Worm (Caenorhabditis elegans) whole organism, L1 larva: ENCODE results near the gene str-85.

Experiments used
- C04F5.9 ChIP-seq: sonication (generic microtip); optimal IDR thresholded peaks from 2 replicates; lab custom pipeline; 2016; ENCODE audit warnings: missing genetic modification characterization, missing compliant biosample characterization
- F16B12.6 ChIP-seq: fragments of 150-350 bp; optimal IDR thresholded peaks from 2 replicates; lab custom pipeline; 2014; ENCODE audit warnings: missing biosample characterization, missing genetic modification characterization
- aha-1 ChIP-seq: fragments of 150-350 bp; optimal IDR thresholded peaks from 2 replicates; lab custom pipeline; 2014; ENCODE audit warnings: missing biosample characterization, missing genetic modification characterization
- alr-1 ChIP-seq: fragments of 200-800 bp; sonication (Bioruptor generic); optimal IDR thresholded peaks from 2 replicates; lab custom pipeline; 2018; ENCODE audit warnings: borderline replicate concordance, mild to moderate bottlenecking, missing genetic modification characterization, missing compliant biosample characterization
- aly-2 ChIP-seq: fragments of 150-350 bp; optimal IDR thresholded peaks from 2 replicates; lab custom pipeline; 2014; ENCODE audit warnings: missing biosample characterization, missing genetic modification characterization
- ama-1 ChIP-seq: fragments of 150-350 bp; optimal IDR thresholded peaks from 2 replicates; lab custom pipeline; 2014
- blmp-1 ChIP-seq: fragments of 150-350 bp; optimal IDR thresholded peaks from 2 replicates; lab custom pipeline; 2014; ENCODE audit warnings: missing biosample characterization, missing genetic modification characterization
- ceh-82 ChIP-seq, 3 experiments: fragments of 150-350 bp in 1 of 3; sonication (generic microtip) in 2 of 3; optimal IDR thresholded peaks; 2 replicates each; lab custom pipeline; 2014 to 2017; ENCODE audit warnings: missing biosample characterization in 3 of 3, missing genetic modification characterization in 3 of 3
- ceh-88 ChIP-seq: fragments of 200-800 bp; sonication (Bioruptor generic); IDR thresholded peaks from 2 replicates; pipeline ENCODE4 v1.3.6; 2022; ENCODE audit warnings: missing genetic modification characterization, missing compliant biosample characterization
- egl-27 ChIP-seq, 2 experiments: fragments of 150-350 bp in 1 of 2; sonication (generic microtip); optimal IDR thresholded peaks; 3 replicates each; lab custom pipeline; 2017 to 2018; ENCODE audit warnings: missing biosample characterization in 2 of 2, missing genetic modification characterization in 2 of 2, missing genetic modification reagents in 2 of 2
- elt-3 ChIP-seq, 6 experiments: fragments of 150-350 bp in 1 of 6; sonication (generic microtip); optimal IDR thresholded peaks; 2 replicates each; lab custom pipeline; 2017 to 2018; ENCODE audit warnings: missing biosample characterization in 6 of 6, missing genetic modification characterization in 6 of 6, inconsistent platforms in 1 of 6
- fkh-8 ChIP-seq: sonication (generic microtip); optimal IDR thresholded peaks from 2 replicates; lab custom pipeline; 2016; ENCODE audit warnings: mild to moderate bottlenecking, missing genetic modification characterization, missing compliant biosample characterization
- fos-1 ChIP-seq: fragments of 150-350 bp; optimal IDR thresholded peaks from 2 replicates; lab custom pipeline; 2014; ENCODE audit warnings: missing biosample characterization, missing genetic modification characterization
- isw-1 ChIP-seq: fragments of 200-800 bp; sonication (Bioruptor generic); IDR thresholded peaks from 2 replicates; pipeline ENCODE4 v1.3.6; 2022; ENCODE audit warnings: missing genetic modification characterization, missing compliant biosample characterization
- lin-15B ChIP-seq: fragments of 150-350 bp; sonication (generic microtip); optimal IDR thresholded peaks from 3 replicates; lab custom pipeline; 2014; ENCODE audit warnings: missing biosample characterization, missing genetic modification characterization
- mdl-1 ChIP-seq, 2 experiments: fragments of 150-350 bp; optimal IDR thresholded peaks; 2 replicates each; lab custom pipeline; 2014 to 2017; ENCODE audit warnings: missing biosample characterization in 2 of 2, missing genetic modification characterization in 2 of 2, inconsistent platforms in 1 of 2
- nhr-11 ChIP-seq: fragments of 150-350 bp; optimal IDR thresholded peaks from 2 replicates; lab custom pipeline; 2014; ENCODE audit warnings: missing biosample characterization, missing genetic modification characterization
- nhr-237 ChIP-seq: fragments of 150-350 bp; optimal IDR thresholded peaks from 2 replicates; lab custom pipeline; 2014; ENCODE audit warnings: missing biosample characterization, missing genetic modification characterization
- nhr-77 ChIP-seq: fragments of 150-350 bp; optimal IDR thresholded peaks from 2 replicates; lab custom pipeline; 2014; ENCODE audit warnings: missing biosample characterization, missing genetic modification characterization
- nhr-85 ChIP-seq: sonication (generic microtip); peaks from one replicate; lab custom pipeline; 2016; ENCODE audit warnings: missing genetic modification characterization, inconsistent platforms, missing compliant biosample characterization
- pag-3 ChIP-seq: sonication (generic microtip); optimal IDR thresholded peaks from 2 replicates; lab custom pipeline; 2017; ENCODE audit warnings: missing genetic modification characterization, mild to moderate bottlenecking, missing compliant biosample characterization, antibody characterized with exemption, borderline replicate concordance; ENCODE audit not compliant: insufficient read depth
- pax-3 ChIP-seq: fragments of 200-800 bp; sonication (Bioruptor generic); optimal IDR thresholded peaks from 2 replicates; lab custom pipeline; 2018; ENCODE audit warnings: mild to moderate bottlenecking, missing genetic modification characterization, moderate library complexity, missing compliant biosample characterization
- skn-1 ChIP-seq: fragments of 150-350 bp; optimal IDR thresholded peaks from 2 replicates; lab custom pipeline; 2014; ENCODE audit warnings: missing biosample characterization, missing genetic modification characterization
- snpc-4 ChIP-seq: fragments of 150-350 bp; optimal IDR thresholded peaks from 2 replicates; lab custom pipeline; 2014; ENCODE audit warnings: missing biosample characterization, missing genetic modification characterization
- sox-4 ChIP-seq: sonication (generic microtip); optimal IDR thresholded peaks from 2 replicates; lab custom pipeline; 2016; ENCODE audit warnings: missing genetic modification characterization, missing compliant biosample characterization
- swsn-7 ChIP-seq: sonication (generic microtip); optimal IDR thresholded peaks from 2 replicates; lab custom pipeline; 2016; ENCODE audit warnings: missing genetic modification characterization, missing compliant biosample characterization
- tbx-2 ChIP-seq: sonication (generic microtip); optimal IDR thresholded peaks from 2 replicates; lab custom pipeline; 2016; ENCODE audit warnings: missing genetic modification characterization, missing compliant biosample characterization
- unc-130 ChIP-seq: fragments of 150-350 bp; optimal IDR thresholded peaks from 2 replicates; lab custom pipeline; 2017; ENCODE audit warnings: missing biosample characterization, missing genetic modification characterization, inconsistent platforms
- unc-30 ChIP-seq: sonication (generic microtip); optimal IDR thresholded peaks from 2 replicates; lab custom pipeline; 2017; ENCODE audit warnings: missing biosample characterization, missing genetic modification characterization
- unc-62 ChIP-seq: fragments of 150-350 bp; optimal IDR thresholded peaks from 2 replicates; lab custom pipeline; 2014; ENCODE audit warnings: missing biosample characterization, missing genetic modification reagents, missing genetic modification characterization
- unc-86 ChIP-seq: sonication (generic microtip); optimal IDR thresholded peaks from 2 replicates; lab custom pipeline; 2016; ENCODE audit warnings: missing genetic modification characterization, missing compliant biosample characterization
- unc-98 ChIP-seq: fragments of 200-800 bp; sonication (Bioruptor generic); IDR thresholded peaks from 2 replicates; pipeline ENCODE4 v1.3.6; 2022; ENCODE audit warnings: missing genetic modification characterization, missing compliant biosample characterization
- vab-15 ChIP-seq: sonication (generic microtip); optimal IDR thresholded peaks from 2 replicates; lab custom pipeline; 2017; ENCODE audit warnings: missing genotype, mild to moderate bottlenecking, missing genetic modification characterization, missing compliant biosample characterization
- xbp-1 ChIP-seq: sonication (generic microtip); optimal IDR thresholded peaks from 2 replicates; lab custom pipeline; 2016; ENCODE audit warnings: missing genetic modification characterization, missing compliant biosample characterization
- zip-4 ChIP-seq: fragments of 200-800 bp; sonication (Bioruptor generic); optimal IDR thresholded peaks from 2 replicates; lab custom pipeline; 2018; ENCODE audit warnings: mild to moderate bottlenecking, missing genetic modification characterization, moderate library complexity, missing compliant biosample characterization
- ztf-4 ChIP-seq: fragments of 150-350 bp; optimal IDR thresholded peaks from 2 replicates; lab custom pipeline; 2014; ENCODE audit warnings: missing biosample characterization, missing genetic modification characterization

Gene str-85

DNA sequence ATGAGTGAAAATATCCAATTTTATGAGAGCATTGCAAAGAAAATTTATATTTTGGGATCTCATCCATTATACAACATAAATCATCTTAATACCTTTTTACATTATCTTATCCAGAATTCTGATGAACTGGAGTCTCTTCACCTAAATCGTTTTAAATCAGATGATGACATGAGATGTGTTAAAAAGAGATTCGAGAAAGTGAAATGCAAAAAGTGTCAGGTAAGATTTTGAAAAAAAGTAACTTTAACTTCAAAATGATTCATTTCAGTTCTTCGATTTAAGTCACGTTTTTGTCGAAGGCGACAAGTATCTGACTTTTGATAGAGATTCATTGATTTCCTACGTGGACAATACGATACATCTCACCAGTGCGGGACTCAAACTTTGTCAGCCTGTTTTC is 33.2 kb upstream of the str-85 start:
- no peak for TF ChIP-seq nhr-237 (tag; lab: Kevin White, UChicago)
- no peak for TF ChIP-seq lin-15B
- no peak for TF ChIP-seq pag-3 (tag; lab: Kevin White, UChicago)
- no peak for TF ChIP-seq unc-98 (GFP tag; lab: Robert Waterston, UW)
- no peak for TF ChIP-seq sox-4 (tag; lab: Kevin White, UChicago)
- TF ChIP-seq vab-15 (tag; lab: Kevin White, UChicago), result no peak
- no peak for TF ChIP-seq fos-1 (tag; lab: Kevin White, UChicago)
- no peak for TF ChIP-seq unc-30 (tag; lab: Kevin White, UChicago)
- TF ChIP-seq fkh-8 (tag; lab: Kevin White, UChicago), result no peak
- TF ChIP-seq unc-62, result no peak
- no peak for TF ChIP-seq snpc-4 (tag; lab: Kevin White, UChicago)
- no peak for TF ChIP-seq xbp-1 (tag; lab: Kevin White, UChicago)

DNA sequence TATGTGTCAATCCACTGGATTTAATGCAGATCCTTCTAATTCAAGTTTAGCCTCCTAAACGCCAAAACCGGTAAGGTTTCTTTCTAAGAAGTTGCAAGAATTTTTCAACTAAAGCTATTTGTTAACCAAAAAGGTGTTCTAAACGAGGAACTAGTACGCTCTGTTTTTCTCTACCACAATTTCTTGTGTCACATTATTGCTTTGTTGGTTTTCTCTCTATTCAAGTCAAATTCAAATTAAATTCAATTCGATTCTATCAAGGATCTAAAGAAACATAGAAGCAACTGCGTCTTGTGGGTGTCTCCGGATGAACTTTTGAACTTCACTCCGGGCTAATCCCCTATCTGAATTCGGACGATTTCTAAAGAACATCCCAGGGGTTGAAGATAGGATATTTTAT is 30.8 kb upstream of the str-85 start, which contains the start of gene oac-40:
TSS of gene oac-40 (plus strand) at position 301 of the 400 bp plus-strand sequence.
- TF ChIP-seq mdl-1 (tag; optimal IDR thresholded peaks at IDR 0.05; lab: Kevin White, UChicago) (no peak), skn-1 (tag; lab: Kevin White, UChicago) (no peak), zip-4 (no peak), alr-1 (tag; lab: Kevin White, UChicago) (no peak), nhr-11 (tag; lab: Kevin White, UChicago) (no peak), ztf-4 (tag; lab: Kevin White, UChicago) (no peak), egl-27 (tag; optimal IDR thresholded peaks at IDR 0.05; lab: Kevin White, UChicago) (no peak), ceh-82 (tag; optimal IDR thresholded peaks at IDR 0.05; lab: Kevin White, UChicago) (no peak)
- TF ChIP-seq, all 84 proteins: peak for 0

DNA sequence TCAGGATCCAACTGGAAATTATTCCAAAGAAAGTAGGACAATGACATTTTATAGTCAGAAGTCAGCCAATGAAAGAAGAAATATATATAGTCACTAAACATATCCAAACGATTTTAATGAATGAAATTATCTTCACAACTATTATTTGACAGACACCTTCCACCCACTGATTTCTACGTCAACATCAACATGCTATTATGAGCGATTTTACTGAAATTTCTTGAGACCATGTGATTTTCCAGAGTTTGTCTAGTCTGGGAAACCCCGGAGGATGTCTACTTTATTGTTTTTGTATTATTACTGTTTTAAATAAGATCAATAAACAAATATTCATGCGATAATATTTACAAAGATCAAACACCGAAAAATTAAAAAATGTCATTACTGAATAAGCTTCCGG is 29.9 kb upstream of the str-85 start, which contains the start of gene srt-18:
TSS of gene srt-18 (minus strand) at position 101 of the 400 bp plus-strand sequence.
- TF ChIP-seq blmp-1, result no peak
- TF ChIP-seq F16B12.6 (tag; lab: Kevin White, UChicago), result no peak
- TF ChIP-seq isw-1 (GFP tag; lab: Robert Waterston, UW), result no peak
- TF ChIP-seq pax-3 (tag; lab: Kevin White, UChicago), result no peak
- TF ChIP-seq nhr-77, result no peak
- no peak for TF ChIP-seq ceh-88 (GFP tag; lab: Robert Waterston, UW)
- TF ChIP-seq, all 84 proteins: peak for 0

DNA sequence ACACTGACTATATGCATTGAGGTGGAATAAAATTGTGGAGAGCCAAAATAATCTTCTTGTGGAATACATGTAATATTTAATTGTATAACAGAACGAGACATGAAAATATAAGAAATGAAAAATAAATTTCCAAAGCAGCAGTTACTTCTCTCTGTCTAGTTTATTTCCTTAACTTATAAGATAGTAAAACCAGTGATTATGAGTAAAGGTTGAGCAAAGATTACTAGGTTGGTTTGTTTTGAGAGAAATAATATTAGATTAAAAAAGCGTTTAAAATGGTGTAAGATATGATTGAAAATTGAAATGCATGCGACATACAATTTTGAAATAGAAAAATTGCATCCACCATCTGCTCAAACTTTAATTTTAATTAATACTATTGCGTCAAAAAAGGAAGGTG is 28.1 kb upstream of the str-85 start, which contains the start of gene srh-201:
TSS of gene srh-201 (minus strand) at position 101 of the 400 bp plus-strand sequence.
- TF ChIP-seq vab-15 (tag; lab: Kevin White, UChicago) (no peak), elt-3 (tag; optimal IDR thresholded peaks at IDR 0.05; lab: Kevin White, UChicago) (no peak), swsn-7 (tag; lab: Kevin White, UChicago) (no peak), unc-30 (tag; lab: Kevin White, UChicago) (no peak), fkh-8 (tag; lab: Kevin White, UChicago) (no peak), tbx-2 (tag; lab: Kevin White, UChicago) (no peak), unc-86 (tag; lab: Kevin White, UChicago) (no peak), nhr-85 (tag; lab: Kevin White, UChicago) (no peak), ama-1 (lab: Kevin White, UChicago) (no peak), aha-1 (tag; lab: Kevin White, UChicago) (no peak), aly-2 (tag; lab: Kevin White, UChicago) (no peak), unc-130 (tag; lab: Kevin White, UChicago) (no peak), fos-1 (tag; lab: Kevin White, UChicago) (no peak)

DNA sequence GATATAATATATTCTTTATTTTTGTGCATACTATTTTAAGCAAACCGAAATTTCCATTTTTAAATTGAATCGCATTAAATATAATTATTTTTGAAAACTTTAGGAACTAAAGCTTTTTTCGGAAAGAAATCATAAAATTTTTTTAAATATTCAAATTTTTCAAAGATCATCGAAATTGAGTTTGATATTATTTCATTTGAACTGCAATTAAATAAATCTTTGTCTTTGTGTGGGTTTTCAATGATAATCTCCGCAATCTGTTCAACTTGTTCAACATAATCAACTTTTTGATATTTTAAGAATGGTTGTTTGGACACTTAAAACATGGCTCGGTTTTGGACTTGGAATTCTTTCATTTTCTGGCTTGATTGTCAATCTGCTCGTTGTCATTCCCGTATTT is 23.5 kb upstream of the str-85 start, which contains the start of gene srx-2:
TSS of gene srx-2 (plus strand) at position 301 of the 400 bp plus-strand sequence.
- no peak for TF ChIP-seq C04F5.9
